Worm (Caenorhabditis elegans) whole organism, midembryonic: Measurements from ENCODE around the gene C48A7.16.
"Not testable (repeated sequence)": the region's sequence is repeated elsewhere in the genome, so short reads cannot be mapped to it uniquely, and the experiment has no call there.

ENCODE experiments used
- T22C8.4 ChIP-seq: fragments of 200-800 bp; sonication (Bioruptor generic); IDR thresholded peaks from 2 replicates; pipeline ENCODE4 v1.3.6; 2022; ENCODE audit warnings: missing genetic modification characterization, missing compliant biosample characterization
- flt-1 ChIP-seq: fragments of 200-800 bp; sonication (Bioruptor generic); IDR thresholded peaks from 2 replicates; pipeline ENCODE4 v1.3.6; 2022; ENCODE audit warnings: missing genetic modification characterization, missing compliant biosample characterization
- ztf-23 ChIP-seq: fragments of 200-800 bp; sonication (Bioruptor generic); IDR thresholded peaks from 2 replicates; pipeline ENCODE4 v1.3.6; 2022; ENCODE audit warnings: missing genetic modification reagents, missing genetic modification characterization, missing compliant biosample characterization

ce11 chrIV:7365011-7365410 is 40.3 kb upstream of the C48A7.16 start, which contains the start of gene Y40C5A.4:
- not testable (repeated sequence) for TF ChIP-seq T22C8.4 (GFP tag; lab: Robert Waterston, UW); flt-1; ztf-23 (GFP tag; lab: Robert Waterston, UW)
